Fruit fly (Drosophila melanogaster) whole organism, prepupa: ENCODE data around the gene CG15715.

Source experiments
- CG11294 ChIP-seq: fragments of 200-800 bp; sonication (Bioruptor generic); IDR thresholded peaks from 2 replicates; pipeline ENCODE4 v1.3.6; 2022; ENCODE audit warnings: missing biosample characterization, missing genetic modification characterization
- CG11762 ChIP-seq: fragments of 200-800 bp; sonication (Bioruptor generic); optimal IDR thresholded peaks from 3 replicates; lab custom pipeline; 2016; ENCODE audit warnings: missing biosample characterization, missing genetic modification characterization; ENCODE audit not compliant: insufficient read depth
- CG11902 ChIP-seq: fragments of 200-800 bp; sonication (Bioruptor generic); optimal IDR thresholded peaks from 3 replicates; lab custom pipeline; 2016; ENCODE audit warnings: missing biosample characterization, missing genetic modification characterization
- CG15336 ChIP-seq: fragments of 200-800 bp; sonication (Bioruptor generic); IDR thresholded peaks from 2 replicates; pipeline ENCODE4 v1.3.6; 2022; ENCODE audit warnings: missing biosample characterization, missing genetic modification characterization
- CG16779 ChIP-seq: fragments of 200-800 bp; sonication (Bioruptor generic); optimal IDR thresholded peaks from 3 replicates; lab custom pipeline; 2017; ENCODE audit warnings: missing biosample characterization, mild to moderate bottlenecking, missing genetic modification characterization
- CG3032 ChIP-seq: fragments of 200-800 bp; optimal IDR thresholded peaks from 2 replicates; lab custom pipeline; 2019; ENCODE audit warnings: missing biosample characterization, mild to moderate bottlenecking, missing genetic modification characterization, moderate library complexity
- CG31627 ChIP-seq: fragments of 200-800 bp; sonication (Bioruptor generic); optimal IDR thresholded peaks from 3 replicates; lab custom pipeline; 2016; ENCODE audit warnings: missing biosample characterization, missing genetic modification characterization
- CG32006 ChIP-seq: fragments of 200-800 bp; sonication (Bioruptor generic); optimal IDR thresholded peaks from 3 replicates; lab custom pipeline; 2017; ENCODE audit warnings: missing biosample characterization, mild to moderate bottlenecking, missing genetic modification characterization
- CG3919 ChIP-seq: fragments of 200-800 bp; sonication (Bioruptor generic); optimal IDR thresholded peaks from 3 replicates; lab custom pipeline; 2016; ENCODE audit warnings: missing biosample characterization, missing genetic modification characterization
- CG4318 ChIP-seq: fragments of 200-800 bp; sonication (Bioruptor generic); optimal IDR thresholded peaks from 3 replicates; lab custom pipeline; 2017; ENCODE audit warnings: missing biosample characterization, mild to moderate bottlenecking, missing genetic modification characterization
- CG6163 ChIP-seq: fragments of 200-800 bp; sonication (Bioruptor generic); IDR thresholded peaks from 3 replicates; pipeline ENCODE4 v1.3.6; 2022; ENCODE audit warnings: missing biosample characterization, missing genetic modification characterization
- CG6276 ChIP-seq: fragments of 200-800 bp; sonication (Bioruptor generic); optimal IDR thresholded peaks from 2 replicates; lab custom pipeline; 2017; ENCODE audit warnings: missing biosample characterization, mild to moderate bottlenecking, missing genetic modification characterization
- CG6792 ChIP-seq: fragments of 200-800 bp; sonication (Bioruptor generic); optimal IDR thresholded peaks from 3 replicates; lab custom pipeline; 2016; ENCODE audit warnings: missing biosample characterization, missing genetic modification characterization
- CG6808 ChIP-seq: fragments of 200-800 bp; sonication (Bioruptor generic); optimal IDR thresholded peaks from 3 replicates; lab custom pipeline; 2017; ENCODE audit warnings: missing biosample characterization, missing genetic modification characterization, mild to moderate bottlenecking, moderate library complexity, missing genetic modification reagents
- CG6854 ChIP-seq: fragments of 200-800 bp; sonication (Bioruptor generic); optimal IDR thresholded peaks from 2 replicates; lab custom pipeline; 2017; ENCODE audit warnings: missing biosample characterization, mild to moderate bottlenecking, missing genetic modification characterization
- CG7368 ChIP-seq: fragments of 200-800 bp; sonication (Bioruptor generic); optimal IDR thresholded peaks from 3 replicates; lab custom pipeline; 2016; ENCODE audit warnings: missing biosample characterization, missing genetic modification characterization
- CG8119 ChIP-seq: fragments of 200-800 bp; sonication (Bioruptor generic); IDR thresholded peaks from 3 replicates; pipeline ENCODE4 v1.3.6; 2022; ENCODE audit warnings: missing biosample characterization, missing genetic modification characterization
- CG8632 ChIP-seq: fragments of 200-800 bp; sonication (Bioruptor generic); optimal IDR thresholded peaks from 3 replicates; lab custom pipeline; 2016; ENCODE audit warnings: missing biosample characterization, missing genetic modification characterization
- CG9139 ChIP-seq: fragments of 200-800 bp; sonication (Bioruptor generic); optimal IDR thresholded peaks from 3 replicates; lab custom pipeline; 2017; ENCODE audit warnings: missing biosample characterization, mild to moderate bottlenecking, missing genetic modification characterization
- Eip75B ChIP-seq: fragments of 200-800 bp; sonication (Bioruptor generic); optimal IDR thresholded peaks from 3 replicates; lab custom pipeline; 2016; ENCODE audit warnings: missing biosample characterization, missing genetic modification characterization
- Eip78C ChIP-seq: fragments of 200-800 bp; sonication (Bioruptor generic); peaks from one replicate; lab custom pipeline; 2016; ENCODE audit warnings: missing biosample characterization, missing genetic modification characterization
- Eip93F ChIP-seq: fragments of 200-800 bp; sonication (Bioruptor generic); optimal IDR thresholded peaks from 2 replicates; lab custom pipeline; 2016; ENCODE audit warnings: missing biosample characterization, mild to moderate bottlenecking, missing genetic modification characterization
- Ets96B ChIP-seq: fragments of 200-800 bp; optimal IDR thresholded peaks from 2 replicates; lab custom pipeline; 2019; ENCODE audit warnings: missing biosample characterization, mild to moderate bottlenecking, missing genetic modification characterization, moderate library complexity
- Gug ChIP-seq: fragments of 200-800 bp; sonication (Bioruptor generic); IDR thresholded peaks from 2 replicates; pipeline ENCODE4 v1.3.6; 2022; ENCODE audit warnings: missing biosample characterization, missing genetic modification characterization
- Hr38 ChIP-seq: sonication (Bioruptor generic); optimal IDR thresholded peaks from 2 replicates; lab custom pipeline; 2016; ENCODE audit warnings: missing biosample characterization, missing genetic modification characterization
- Hr39 ChIP-seq: fragments of 200-800 bp; sonication (Bioruptor generic); optimal IDR thresholded peaks from 2 replicates; lab custom pipeline; 2016; ENCODE audit warnings: missing biosample characterization, missing genetic modification characterization
- Lpt ChIP-seq: fragments of 200-800 bp; sonication (Bioruptor generic); optimal IDR thresholded peaks from 3 replicates; lab custom pipeline; 2016; ENCODE audit warnings: missing biosample characterization, missing genetic modification characterization
- OdsH ChIP-seq: fragments of 200-800 bp; sonication (Bioruptor generic); optimal IDR thresholded peaks from 3 replicates; lab custom pipeline; 2016; ENCODE audit warnings: missing biosample characterization, missing genetic modification characterization
- Smox ChIP-seq: fragments of 200-800 bp; sonication (Bioruptor generic); optimal IDR thresholded peaks from 3 replicates; lab custom pipeline; 2016; ENCODE audit warnings: missing biosample characterization, missing genetic modification characterization
- Sox102F ChIP-seq: fragments of 200-800 bp; sonication (Bioruptor generic); optimal IDR thresholded peaks from 2 replicates; lab custom pipeline; 2016; ENCODE audit warnings: missing biosample characterization, mild to moderate bottlenecking, missing genetic modification characterization
- Sox14 ChIP-seq: fragments of 200-800 bp; sonication (Bioruptor generic); optimal IDR thresholded peaks from 3 replicates; lab custom pipeline; 2016; ENCODE audit warnings: missing biosample characterization, missing genetic modification characterization
- Sox15 ChIP-seq: fragments of 200-800 bp; sonication (Bioruptor generic); optimal IDR thresholded peaks from 3 replicates; lab custom pipeline; 2016; ENCODE audit warnings: missing biosample characterization, missing genetic modification characterization
- cyc ChIP-seq: fragments of 200-800 bp; sonication (Bioruptor generic); optimal IDR thresholded peaks from 3 replicates; lab custom pipeline; 2016; ENCODE audit warnings: missing biosample characterization, missing genetic modification characterization
- dsx ChIP-seq: fragments of 200-800 bp; optimal IDR thresholded peaks from 3 replicates; lab custom pipeline; 2019; ENCODE audit warnings: missing biosample characterization, mild to moderate bottlenecking, missing genetic modification characterization, moderate library complexity; ENCODE audit not compliant: poor library complexity, severe bottlenecking
- eg ChIP-seq: fragments of 200-800 bp; sonication (Bioruptor generic); IDR thresholded peaks from 3 replicates; pipeline ENCODE4 v1.3.6; 2022; ENCODE audit warnings: missing biosample characterization, missing genetic modification characterization
- esn ChIP-seq: fragments of 200-800 bp; sonication (Bioruptor generic); optimal IDR thresholded peaks from 2 replicates; lab custom pipeline; 2016; ENCODE audit warnings: missing biosample characterization, mild to moderate bottlenecking, missing genetic modification characterization, moderate library complexity
- fd59A ChIP-seq: fragments of 200-800 bp; sonication (Bioruptor generic); optimal IDR thresholded peaks from 2 replicates; lab custom pipeline; 2017; ENCODE audit warnings: missing biosample characterization, mild to moderate bottlenecking, missing genetic modification characterization, missing genetic modification reagents
- fd85E ChIP-seq: fragments of 200-800 bp; sonication (Bioruptor generic); optimal IDR thresholded peaks from 3 replicates; lab custom pipeline; 2016; ENCODE audit warnings: missing biosample characterization, missing genetic modification characterization
- fkh ChIP-seq: fragments of 200-800 bp; sonication (Bioruptor generic); optimal IDR thresholded peaks from 3 replicates; lab custom pipeline; 2017; ENCODE audit warnings: missing biosample characterization, mild to moderate bottlenecking, missing genetic modification characterization, moderate library complexity
- net ChIP-seq: fragments of 200-800 bp; sonication (Bioruptor generic); optimal IDR thresholded peaks from 3 replicates; lab custom pipeline; 2016; ENCODE audit warnings: missing biosample characterization, missing genetic modification characterization
- pdm3 ChIP-seq: fragments of 200-800 bp; sonication (Bioruptor generic); optimal IDR thresholded peaks from 3 replicates; lab custom pipeline; 2016; ENCODE audit warnings: missing biosample characterization, missing genetic modification characterization
- salr ChIP-seq, 2 experiments: fragments of 200-800 bp; sonication (Bioruptor generic); optimal IDR thresholded peaks; 3 replicates each; lab custom pipeline; 2016 to 2018; ENCODE audit warnings: missing biosample characterization in 2 of 2, missing genetic modification characterization in 2 of 2, mild to moderate bottlenecking in 1 of 2
- spab ChIP-seq: fragments of 200-800 bp; sonication (Bioruptor generic); optimal IDR thresholded peaks from 2 replicates; lab custom pipeline; 2017; ENCODE audit warnings: missing biosample characterization, mild to moderate bottlenecking, missing genetic modification characterization, missing genetic modification reagents
- ss ChIP-seq, 2 experiments: fragments of 200-800 bp; sonication (Bioruptor generic); optimal IDR thresholded peaks; 2 replicates in 1 of 2; 3 replicates in 1 of 2; lab custom pipeline; 2017 to 2018; ENCODE audit warnings: mild to moderate bottlenecking in 2 of 2, missing biosample characterization in 2 of 2, missing genetic modification characterization in 2 of 2, moderate library complexity in 1 of 2
- svp ChIP-seq: fragments of 200-800 bp; sonication (Bioruptor generic); peaks from one replicate; lab custom pipeline; 2016; ENCODE audit warnings: missing biosample characterization, missing genetic modification characterization
- topi ChIP-seq: fragments of 200-800 bp; sonication (Bioruptor generic); optimal IDR thresholded peaks from 3 replicates; lab custom pipeline; 2016; ENCODE audit warnings: missing biosample characterization, missing genetic modification characterization
- vri ChIP-seq: fragments of 200-800 bp; sonication (Bioruptor generic); optimal IDR thresholded peaks from 3 replicates; lab custom pipeline; 2016; ENCODE audit warnings: missing biosample characterization, mild to moderate bottlenecking, missing genetic modification characterization

The CG15715 gene

dm6 chr3L:15825493-15826209, 11.6 kb downstream of the CG15715 start (continued):
- TF ChIP-seq Hr38 (GFP tag; lab: Kevin White, UChicago), result no peak
- TF ChIP-seq fd59A (GFP tag; lab: Kevin White, UChicago), result no peak
- TF ChIP-seq CG11294 (GFP tag; lab: Robert Waterston, UW), result no peak
- peak; percentile 26 for TF ChIP-seq CG3919 (GFP tag; lab: Kevin White, UChicago)
- peak; percentile 51 for TF ChIP-seq CG16779
- TF ChIP-seq Eip75B (GFP tag; lab: Kevin White, UChicago), result peak; percentile 54
- TF ChIP-seq fkh, result peak; percentile 92
- peak; percentile 35 for TF ChIP-seq topi
- no peak for TF ChIP-seq Ets96B (tag; lab: Kevin White, UChicago)
- no peak for TF ChIP-seq spab (GFP tag; lab: Kevin White, UChicago)
- no peak for TF ChIP-seq CG3032 (tag; lab: Kevin White, UChicago)
- peak; percentile 31 for TF ChIP-seq Eip93F (GFP tag; lab: Kevin White, UChicago)
- no peak for TF ChIP-seq CG32006 (GFP tag; lab: Kevin White, UChicago)
- no peak for TF ChIP-seq CG11762
- TF ChIP-seq Smox, result no peak
- TF ChIP-seq pdm3 (GFP tag; lab: Kevin White, UChicago), result no peak
- no peak for TF ChIP-seq CG6808 (GFP tag; lab: Kevin White, UChicago)
- peak; percentile 28 for TF ChIP-seq CG6276 (GFP tag; lab: Kevin White, UChicago)
- peak; percentile 6 for TF ChIP-seq CG9139
- peak; percentile 76 for TF ChIP-seq Eip78C (GFP tag; lab: Kevin White, UChicago)
- TF ChIP-seq CG4318 (GFP tag; lab: Kevin White, UChicago), result no peak
- no peak for TF ChIP-seq Gug (GFP tag; lab: Robert Waterston, UW)
- peak; percentile 23 for TF ChIP-seq OdsH (GFP tag; lab: Kevin White, UChicago)
- TF ChIP-seq CG31627 (GFP tag; lab: Kevin White, UChicago), result no peak
- peak; percentile 78 for TF ChIP-seq CG6163 (GFP tag; lab: Robert Waterston, UW)
- TF ChIP-seq CG8119, result 0 out of 3 replicates have a peak, but pooled peaks have one; percentile 17
- peak; percentile 37 for TF ChIP-seq fd85E (GFP tag; lab: Kevin White, UChicago)
- TF ChIP-seq CG11902, result no peak
- no peak for TF ChIP-seq Hr39 (GFP tag; lab: Kevin White, UChicago)

dm6 chr3L:15824537-15824936, 12.7 kb downstream of the CG15715 start:
- peak; percentile 49; the same call in 1 of the 2 replicates for TF ChIP-seq Gug (GFP tag; lab: Robert Waterston, UW)
- no peak for TF ChIP-seq Hr38 (GFP tag; lab: Kevin White, UChicago)
- peak; percentile 23 for TF ChIP-seq Eip75B (GFP tag; lab: Kevin White, UChicago)
- no peak for TF ChIP-seq dsx
- no peak for TF ChIP-seq Sox102F (GFP tag; lab: Kevin White, UChicago)
- TF ChIP-seq pdm3 (GFP tag; lab: Kevin White, UChicago), result no peak
- TF ChIP-seq svp (GFP tag; lab: Kevin White, UChicago), result no peak
- no peak for TF ChIP-seq CG8632 (GFP tag; lab: Kevin White, UChicago)
- no peak for TF ChIP-seq OdsH (GFP tag; lab: Kevin White, UChicago)
- TF ChIP-seq CG8119, result peak; percentile 38; the same call in 1 of the 3 replicates
- no peak for TF ChIP-seq CG6808 (GFP tag; lab: Kevin White, UChicago)
- TF ChIP-seq eg, result peak; percentile 59; the same call in 1 of the 3 replicates
- no peak for TF ChIP-seq Ets96B (tag; lab: Kevin White, UChicago)
- peak; percentile 24 for TF ChIP-seq CG32006 (GFP tag; lab: Kevin White, UChicago)
- peak; percentile 56 for TF ChIP-seq vri (GFP tag; lab: Kevin White, UChicago)
- peak; percentile 54; the same call in 2 of the 3 replicates for TF ChIP-seq CG6163 (GFP tag; lab: Robert Waterston, UW)
- no peak for TF ChIP-seq Eip93F (GFP tag; lab: Kevin White, UChicago)
- peak; percentile 40; the same call in 1 of the 2 replicates for TF ChIP-seq CG15336 (GFP tag; lab: Robert Waterston, UW)
- no peak for TF ChIP-seq CG11762
- TF ChIP-seq CG9139, result no peak
- peak; percentile 18 for TF ChIP-seq net (GFP tag; lab: Kevin White, UChicago)
- TF ChIP-seq Lpt, result peak; percentile 68
- no peak for TF ChIP-seq CG6792 (GFP tag; lab: Kevin White, UChicago)
- TF ChIP-seq cyc, result no peak
- no peak for TF ChIP-seq Hr39 (GFP tag; lab: Kevin White, UChicago)
- TF ChIP-seq spab (GFP tag; lab: Kevin White, UChicago), result no peak
- TF ChIP-seq CG7368 (GFP tag; lab: Kevin White, UChicago), result no peak
- peak in 1 of 2 experiments; percentile 0 for TF ChIP-seq ss (GFP tag; optimal IDR thresholded peaks at IDR 0.05; lab: Kevin White, UChicago)
- TF ChIP-seq CG6854 (GFP tag; lab: Kevin White, UChicago), result no peak
- peak in 1 of 2 experiments; percentile 6 for TF ChIP-seq salr (GFP tag; optimal IDR thresholded peaks at IDR 0.05; lab: Kevin White, UChicago)
- TF ChIP-seq esn, result no peak
- TF ChIP-seq Sox15 (GFP tag; lab: Kevin White, UChicago), result no peak
- no peak for TF ChIP-seq topi
- TF ChIP-seq Sox14 (GFP tag; lab: Kevin White, UChicago), result no peak
